Fruit fly (Drosophila melanogaster) whole organism, wandering third instar larva: ENCODE data around the gene CG17672.

Experiments
- Abd-B ChIP-seq: fragments of >200 bp; optimal IDR thresholded peaks from 2 replicates; lab custom pipeline; 2017; ENCODE audit warnings: missing biosample characterization, missing genetic modification characterization
- Hnf4 ChIP-seq: fragments of 200-800 bp; sonication (Bioruptor generic); optimal IDR thresholded peaks from 2 replicates; lab custom pipeline; 2016; ENCODE audit warnings: missing biosample characterization, mild to moderate bottlenecking, missing genetic modification characterization
- Mio ChIP-seq: sonication (Bioruptor generic); optimal IDR thresholded peaks from 2 replicates; lab custom pipeline; 2016; ENCODE audit warnings: missing biosample characterization, missing genetic modification characterization
- rgr ChIP-seq: fragments of 200-800 bp; sonication (Bioruptor generic); optimal IDR thresholded peaks from 3 replicates; lab custom pipeline; 2016; ENCODE audit warnings: missing biosample characterization, mild to moderate bottlenecking, missing genetic modification characterization

DNA sequence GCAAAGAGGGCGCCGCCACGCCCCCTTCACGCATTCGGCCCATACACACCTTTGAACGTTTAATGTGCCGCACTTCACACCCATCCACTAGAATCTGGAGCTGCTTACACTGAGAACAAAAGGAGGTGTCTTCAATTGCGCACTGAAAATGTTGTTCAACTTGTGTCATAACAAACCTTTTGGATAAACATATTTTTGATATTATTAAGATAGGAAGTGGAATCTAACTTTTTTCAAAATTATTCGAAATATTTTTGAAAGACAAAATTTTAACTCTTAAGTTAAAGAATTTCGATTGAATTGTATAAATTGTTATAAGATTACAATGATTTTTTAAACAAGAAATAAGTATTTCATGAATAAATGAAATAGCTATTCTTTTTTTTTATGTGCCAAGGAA is 39.5 kb downstream of the CG17672 start:
- TF ChIP-seq Abd-B (GFP tag; lab: Kevin White, UChicago) (no peak), Hnf4 (GFP tag; lab: Kevin White, UChicago) (no peak), Mio (GFP tag; lab: Kevin White, UChicago) (no peak), rgr (GFP tag; lab: Kevin White, UChicago) (no peak)
